Worm (Caenorhabditis elegans) whole organism, L4/young adult: ENCODE measurements around the gene B0035.22.

Source experiments
- W03F9.2 ChIP-seq: fragments of 150-350 bp; optimal IDR thresholded peaks from 2 replicates; lab custom pipeline; 2014; ENCODE audit warnings: missing biosample characterization, missing genetic modification characterization
- dao-5 ChIP-seq: sonication (generic microtip); optimal IDR thresholded peaks from 2 replicates; lab custom pipeline; 2016; ENCODE audit warnings: missing genotype, missing genetic modification characterization, moderate library complexity, missing compliant biosample characterization
- him-1 ChIP-seq: sonication (generic microtip); optimal IDR thresholded peaks from 2 replicates; lab custom pipeline; 2016; ENCODE audit warnings: missing genotype, missing genetic modification reagents, missing genetic modification characterization, missing compliant biosample characterization

The B0035.22 gene

ce11 chrIV:11326939-11327565 is 12.1 kb downstream of the B0035.22 start, which contains the start of gene B0035.21:
Gene B0035.21 (plus strand): TSS chrIV:11327260.
- TF ChIP-seq him-1 = no peak
- no peak for TF ChIP-seq W03F9.2 (tag; lab: Kevin White, UChicago)
- no peak for TF ChIP-seq dao-5 (tag; lab: Kevin White, UChicago)

- TF ChIP-seq him-1 (no peak), W03F9.2 (tag; lab: Kevin White, UChicago) (no peak), dao-5 (tag; lab: Kevin White, UChicago) (no peak)
These were observed 14.3 kb downstream of the B0035.22 start, which contains the start of gene leo-1 for ce11 chrIV:11329269-11329668. Gene leo-1 (minus strand): TSS chrIV:11329369.

- TF ChIP-seq dao-5 (tag; lab: Kevin White, UChicago) (no peak), him-1 (no peak), W03F9.2 (tag; lab: Kevin White, UChicago) (no peak)
These were observed 17.8 kb downstream of the B0035.22 start, which contains the start of gene sart-3 for ce11 chrIV:11332751-11333150. Gene sart-3 (minus strand): TSS chrIV:11332969.

ce11 chrIV:11336180-11336579 is 21.2 kb downstream of the B0035.22 start:
- TF ChIP-seq dao-5 (tag; lab: Kevin White, UChicago) (no peak), W03F9.2 (tag; lab: Kevin White, UChicago) (no peak), him-1 (no peak)

- TF ChIP-seq W03F9.2 (tag; lab: Kevin White, UChicago) = peak; percentile 51
- no peak for TF ChIP-seq dao-5 (tag; lab: Kevin White, UChicago)
These were observed 22.1 kb downstream of the B0035.22 start, which contains the start of gene F54E12.2 for ce11 chrIV:11337021-11337420. Gene F54E12.2 (minus strand): TSS chrIV:11337184.

ce11 chrIV:11340735-11341443 is 25.9 kb downstream of the B0035.22 start:
- TF ChIP-seq him-1 = no peak
- no peak for TF ChIP-seq W03F9.2 (tag; lab: Kevin White, UChicago)
- TF ChIP-seq dao-5 (tag; lab: Kevin White, UChicago) = no peak

ce11 chrIV:11344288-11344687 is 29.3 kb downstream of the B0035.22 start:
- TF ChIP-seq W03F9.2 (tag; lab: Kevin White, UChicago) = no peak
- TF ChIP-seq him-1 = no peak
- TF ChIP-seq dao-5 (tag; lab: Kevin White, UChicago) = no peak

- TF ChIP-seq dao-5 (tag; lab: Kevin White, UChicago) (no peak), W03F9.2 (tag; lab: Kevin White, UChicago) (no peak), him-1 (no peak)
These were observed 32.3 kb downstream of the B0035.22 start for ce11 chrIV:11347275-11347674.

ce11 chrIV:11348822-11349221 is 33.9 kb downstream of the B0035.22 start:
- TF ChIP-seq him-1 = no peak
- TF ChIP-seq dao-5 (tag; lab: Kevin White, UChicago) = no peak

ce11 chrIV:11349747-11350146 is 34.8 kb downstream of the B0035.22 start:
- TF ChIP-seq him-1 = peak; percentile 46
- TF ChIP-seq dao-5 (tag; lab: Kevin White, UChicago) = no peak
- TF ChIP-seq W03F9.2 (tag; lab: Kevin White, UChicago) = no peak

ce11 chrIV:11350809-11351208 is 35.9 kb downstream of the B0035.22 start:
- no peak for TF ChIP-seq him-1
- no peak for TF ChIP-seq dao-5 (tag; lab: Kevin White, UChicago)
- no peak for TF ChIP-seq W03F9.2 (tag; lab: Kevin White, UChicago)

- TF ChIP-seq dao-5 (tag; lab: Kevin White, UChicago) (no peak), him-1 (no peak), W03F9.2 (tag; lab: Kevin White, UChicago) (no peak)
These were observed 36.6 kb downstream of the B0035.22 start for ce11 chrIV:11351563-11351962.

ce11 chrIV:11352768-11353167 is 37.8 kb downstream of the B0035.22 start:
- TF ChIP-seq him-1 (no peak), dao-5 (tag; lab: Kevin White, UChicago) (no peak), W03F9.2 (tag; lab: Kevin White, UChicago) (no peak)

- no peak for TF ChIP-seq dao-5 (tag; lab: Kevin White, UChicago)
- no peak for TF ChIP-seq him-1
- no peak for TF ChIP-seq W03F9.2 (tag; lab: Kevin White, UChicago)
These were observed 39.0 kb downstream of the B0035.22 start, which contains the start of gene T01G1.2 for ce11 chrIV:11353946-11354458. Gene T01G1.2 (plus strand): TSS chrIV:11354408.
